Worm (Caenorhabditis elegans) whole organism, L1 larva: ENCODE results near the gene sars-1.

Experiments
- elt-2 ChIP-seq: sonication (generic microtip); optimal IDR thresholded peaks from 2 replicates; lab custom pipeline; 2016; ENCODE audit warnings: missing genetic modification characterization, mild to moderate bottlenecking, inconsistent platforms, missing compliant biosample characterization, missing genetic modification reagents
- mep-1 ChIP-seq: fragments of 150-350 bp; optimal IDR thresholded peaks from 2 replicates; lab custom pipeline; 2014; ENCODE audit warnings: missing biosample characterization, missing genetic modification characterization
- nhr-47 ChIP-seq: sonication (generic microtip); optimal IDR thresholded peaks from 2 replicates; lab custom pipeline; 2016; ENCODE audit warnings: mild to moderate bottlenecking, missing genetic modification characterization, moderate library complexity, missing compliant biosample characterization
- skn-1 ChIP-seq: fragments of 150-350 bp; optimal IDR thresholded peaks from 2 replicates; lab custom pipeline; 2014; ENCODE audit warnings: missing biosample characterization, missing genetic modification characterization
- snpc-4 ChIP-seq: fragments of 150-350 bp; optimal IDR thresholded peaks from 2 replicates; lab custom pipeline; 2014; ENCODE audit warnings: missing biosample characterization, missing genetic modification characterization
- ztf-11 ChIP-seq, 2 experiments: sonication (generic microtip); optimal IDR thresholded peaks; 2 replicates each; lab custom pipeline; 2016 to 2017; ENCODE audit warnings: missing genetic modification characterization in 2 of 2, missing biosample characterization in 1 of 2, missing compliant biosample characterization in 1 of 2

- TF ChIP-seq nhr-47 (tag; lab: Kevin White, UChicago) (no peak), ztf-11 (tag; optimal IDR thresholded peaks at IDR 0.05; lab: Kevin White, UChicago) (no peak), mep-1 (tag; lab: Kevin White, UChicago) (no peak), snpc-4 (tag; lab: Kevin White, UChicago) (no peak), skn-1 (tag; lab: Kevin White, UChicago) (no peak), elt-2 (no peak)
Observed at ce11 chrIV:10001748-10002147, 1.8 kb upstream of the sars-1 start, which contains the start of gene C47E12.3.
